Fruit fly (Drosophila melanogaster): ENCODE data around the gene GlcAT-S.

GlcAT-S gene

DNA sequence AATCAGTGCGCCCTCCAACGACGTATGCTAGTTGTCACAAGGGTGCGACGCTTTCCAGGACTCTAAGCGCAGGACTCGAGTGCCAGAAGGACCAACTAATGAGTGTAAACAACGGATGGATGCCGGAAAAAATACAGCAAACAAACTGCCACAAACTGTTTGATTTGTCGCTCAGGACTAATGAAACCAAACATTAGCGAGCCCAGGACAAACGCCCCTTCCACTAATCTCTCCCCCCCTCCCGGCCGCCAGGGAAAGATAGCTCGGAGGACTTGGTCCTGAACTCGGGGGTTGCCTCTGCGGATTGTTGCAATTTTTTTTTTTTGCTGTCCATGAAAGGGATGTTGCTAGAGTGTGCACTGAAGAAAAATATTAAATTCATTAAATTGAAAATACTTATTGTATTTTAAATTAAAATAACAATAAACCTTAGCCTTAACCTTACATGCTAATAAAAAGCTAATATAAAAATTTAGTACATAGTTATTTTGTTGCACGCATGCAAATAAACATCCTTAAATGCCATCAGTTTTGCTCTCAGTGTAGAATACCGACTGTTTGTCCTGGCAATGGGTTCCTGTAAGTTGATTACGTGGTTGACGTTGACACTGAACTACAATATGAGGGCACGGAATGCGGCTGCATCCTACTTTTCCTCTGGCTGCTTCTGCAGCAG is 21.5 kb upstream of the GlcAT-S start (continued):
- no peak for TF ChIP-seq mirr (GFP tag; optimal IDR thresholded peaks at IDR 0.05)
- TF ChIP-seq ap (GFP tag; IDR thresholded peaks at IDR 0.05) = peak; percentile 45
- TF ChIP-seq TFAM (GFP tag; optimal IDR thresholded peaks at IDR 0.05) = no peak
- TF ChIP-seq CG5180 (GFP tag; optimal IDR thresholded peaks at IDR 0.05) = no peak
- TF ChIP-seq Nf-YB (GFP tag; optimal IDR thresholded peaks at IDR 0.05) = peak; percentile 6
- no peak for TF ChIP-seq stwl (tag; optimal IDR thresholded peaks at IDR 0.05)
- 0 out of 2 replicates have a peak, but pooled peaks have one; percentile 13 for TF ChIP-seq slbo (GFP tag; IDR thresholded peaks at IDR 0.05)
- TF ChIP-seq usp (GFP tag; optimal IDR thresholded peaks at IDR 0.05) = no peak
- no peak for TF ChIP-seq CG42726 (GFP tag; IDR thresholded peaks at IDR 0.05; ENCODE audit: partially characterized antibody)
- TF ChIP-seq exex (tag; optimal IDR thresholded peaks at IDR 0.05) = no peak
- TF ChIP-seq org-1 (GFP tag; optimal IDR thresholded peaks at IDR 0.05) = peak; percentile 6
- TF ChIP-seq Kr (GFP tag; optimal IDR thresholded peaks at IDR 0.05) = no peak
- peak; percentile 29; the same call in 1 of the 2 replicates for TF ChIP-seq E2f2 (GFP tag; IDR thresholded peaks at IDR 0.05)
- no peak for TF ChIP-seq nerfin-2 (GFP tag; IDR thresholded peaks at IDR 0.05; ENCODE audit: partially characterized antibody)
- no peak for TF ChIP-seq sc (optimal IDR thresholded peaks at IDR 0.05)
- TF ChIP-seq sc (GFP tag; optimal IDR thresholded peaks at IDR 0.05) = peak; percentile 15
- no peak for TF ChIP-seq Rfx (GFP tag; IDR thresholded peaks at IDR 0.05)
- TF ChIP-seq Jarid2 (GFP tag; optimal IDR thresholded peaks at IDR 0.05) = no peak
- TF ChIP-seq chm (GFP tag; IDR thresholded peaks at IDR 0.05) = peak; percentile 72; the same call in 1 of the 2 replicates
- TF ChIP-seq CG2889 (GFP tag; IDR thresholded peaks at IDR 0.05) = no peak
- no peak for TF ChIP-seq crc (GFP tag; optimal IDR thresholded peaks at IDR 0.05)
- TF ChIP-seq CG2129 (GFP tag; IDR thresholded peaks at IDR 0.05; ENCODE audit: partially characterized antibody) = no peak
- no peak for TF ChIP-seq her (GFP tag; optimal IDR thresholded peaks at IDR 0.05)
- TF ChIP-seq CG12391 (tag; optimal IDR thresholded peaks at IDR 0.05) = peak; percentile 61
- TF ChIP-seq fd3F (GFP tag; optimal IDR thresholded peaks at IDR 0.05) = no peak
- TF ChIP-seq Neu2 (GFP tag; optimal IDR thresholded peaks at IDR 0.05; ENCODE audit: borderline replicate concordance) = no peak
- peak; percentile 16 for TF ChIP-seq ewg (GFP tag; optimal IDR thresholded peaks at IDR 0.05)
- no peak for TF ChIP-seq CG12744 (GFP tag; optimal IDR thresholded peaks at IDR 0.05)
- peak; percentile 73 for TF ChIP-seq CG4404 (GFP tag; IDR thresholded peaks at IDR 0.05)
- TF ChIP-seq CG16863 (GFP tag; optimal IDR thresholded peaks at IDR 0.05) = no peak
- TF ChIP-seq cas (GFP tag; IDR thresholded peaks at IDR 0.05) = no peak
- TF ChIP-seq Max (GFP tag; optimal IDR thresholded peaks at IDR 0.05) = no peak
- no peak for TF ChIP-seq Mes4 (GFP tag; optimal IDR thresholded peaks at IDR 0.05)
- no peak for TF ChIP-seq Atf3 (GFP tag; optimal IDR thresholded peaks at IDR 0.05)
- TF ChIP-seq CG7987 (GFP tag; optimal IDR thresholded peaks at IDR 0.05) = no peak
- no peak for TF ChIP-seq CG12104 (GFP tag; optimal IDR thresholded peaks at IDR 0.05)
- no peak for TF ChIP-seq Meics (GFP tag; optimal IDR thresholded peaks at IDR 0.05)
- TF ChIP-seq BtbVII (GFP tag; optimal IDR thresholded peaks at IDR 0.05) = no peak
- peak; percentile 73 for TF ChIP-seq gem (tag; optimal IDR thresholded peaks at IDR 0.05)
- no peak for TF ChIP-seq CG9609 (GFP tag; optimal IDR thresholded peaks at IDR 0.05)
- TF ChIP-seq ara (GFP tag; IDR thresholded peaks at IDR 0.05) = peak; percentile 68
- no peak for TF ChIP-seq CG6654 (GFP tag; optimal IDR thresholded peaks at IDR 0.05)
- no peak for TF ChIP-seq CG2199 (GFP tag; IDR thresholded peaks at IDR 0.05)
- TF ChIP-seq fu2 (GFP tag; optimal IDR thresholded peaks at IDR 0.05) = no peak
- TF ChIP-seq Sry-δ (GFP tag; optimal IDR thresholded peaks at IDR 0.05) = no peak
- TF ChIP-seq da (GFP tag; optimal IDR thresholded peaks at IDR 0.05) = no peak
- TF ChIP-seq sr (GFP tag; IDR thresholded peaks at IDR 0.05) = no peak
- no peak for TF ChIP-seq run (tag; optimal IDR thresholded peaks at IDR 0.05)
- TF ChIP-seq H15 (GFP tag; IDR thresholded peaks at IDR 0.05) = no peak
- TF ChIP-seq ham (GFP tag; IDR thresholded peaks at IDR 0.05) = no peak
- no peak for TF ChIP-seq ind (GFP tag; optimal IDR thresholded peaks at IDR 0.05)

All from whole organism, embryonic.